Worm (Caenorhabditis elegans): ENCODE measurements around the gene C08B6.2.

C08B6.2 gene

DNA sequence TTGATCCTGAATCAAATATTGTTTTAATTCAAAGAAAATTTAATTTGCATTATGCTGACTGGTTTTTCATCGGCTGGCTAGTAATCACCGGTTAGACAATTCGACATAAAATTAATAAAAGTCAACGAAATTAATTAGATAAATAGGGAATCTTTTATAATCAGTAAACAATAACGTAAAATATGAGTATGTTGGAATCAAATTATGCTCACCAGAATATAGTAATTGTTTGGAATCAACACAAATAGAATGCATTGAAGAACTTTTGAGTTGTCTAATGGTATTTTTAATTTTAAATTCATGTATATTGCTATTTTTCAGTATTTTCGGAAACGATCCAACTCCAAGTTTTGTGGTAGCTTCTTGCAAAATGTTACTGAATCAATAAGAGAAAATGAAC lies at the start of gene C08B6.2:
C08B6.2 (plus strand) TSS at position 301 of the 400 bp plus-strand sequence.
- TF ChIP-seq sox-4 (tag; optimal IDR thresholded peaks at IDR 0.05) (no peak), fkh-6 (tag; optimal IDR thresholded peaks at IDR 0.05) (no peak), pag-3 (tag; optimal IDR thresholded peaks at IDR 0.05; ENCODE audit: borderline replicate concordance) (no peak), gmeb-2 (tag; optimal IDR thresholded peaks at IDR 0.05) (no peak)

DNA sequence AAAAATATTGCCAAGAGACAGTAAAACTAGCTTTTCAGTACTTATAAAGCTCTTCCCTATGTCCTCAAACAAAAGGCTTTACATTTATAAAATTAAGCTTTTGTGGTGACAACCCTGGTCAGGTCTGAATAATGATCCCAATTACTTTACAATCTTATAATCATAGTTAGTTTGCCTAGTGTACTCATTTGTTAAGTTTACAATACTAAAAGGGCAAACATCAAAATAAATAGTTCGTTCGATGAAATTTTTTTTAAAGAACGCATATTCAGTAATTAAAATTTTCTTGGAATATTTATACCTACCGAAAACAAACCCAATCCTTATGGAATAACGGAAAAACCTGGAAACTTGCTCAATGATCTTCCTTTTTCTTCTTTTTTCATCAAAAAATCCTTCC lies 46.8 kb upstream of the C08B6.2 start:
- no peak for TF ChIP-seq unc-3 (GFP tag; conservative IDR thresholded peaks at IDR 0.05)
- no peak for TF ChIP-seq unc-3 (tag; optimal IDR thresholded peaks at IDR 0.05)
- no peak for TF ChIP-seq ceh-45 (GFP tag; IDR thresholded peaks at IDR 0.05)
- no peak for TF ChIP-seq hlh-13 (GFP tag; optimal IDR thresholded peaks at IDR 0.05)
- TF ChIP-seq ceh-24 (tag; optimal IDR thresholded peaks at IDR 0.05), result no peak
- no peak for TF ChIP-seq tbx-2 (tag; optimal IDR thresholded peaks at IDR 0.05)
- TF ChIP-seq ceh-19 (GFP tag; optimal IDR thresholded peaks at IDR 0.05), result no peak
- TF ChIP-seq hlh-30 (tag; optimal IDR thresholded peaks at IDR 0.05; ENCODE audit: insufficient read depth), result no peak
- TF ChIP-seq syd-9 (tag; optimal IDR thresholded peaks at IDR 0.05), result no peak

DNA sequence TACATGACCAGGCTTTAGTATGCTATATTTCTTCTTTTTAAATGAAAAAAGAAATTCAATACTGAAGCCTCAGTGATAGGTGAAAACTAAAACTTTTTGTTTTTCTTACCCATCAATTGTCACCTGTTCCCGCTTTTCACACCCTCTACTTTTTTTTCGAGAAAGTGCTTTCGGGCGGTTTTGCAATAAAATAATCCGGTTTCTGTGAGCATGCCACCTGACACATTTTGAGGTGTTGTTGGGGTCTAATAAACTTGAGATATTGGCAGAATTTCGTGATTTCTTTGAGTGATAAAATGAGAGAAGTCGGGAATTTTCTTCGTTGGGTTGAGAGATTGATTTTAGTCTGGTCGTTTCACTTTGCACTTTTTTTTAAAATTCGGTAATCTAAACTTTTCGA lies 45.5 kb upstream of the C08B6.2 start:
- TF ChIP-seq ceh-14 (tag; optimal IDR thresholded peaks at IDR 0.05) (no peak), nfya-1 (tag; optimal IDR thresholded peaks at IDR 0.05) (no peak), dve-1 (tag; optimal IDR thresholded peaks at IDR 0.05) (no peak), pqm-1 (tag; optimal IDR thresholded peaks at IDR 0.05) (no peak), F13H6.1 (tag; optimal IDR thresholded peaks at IDR 0.05) (no peak), tbx-2 (tag; optimal IDR thresholded peaks at IDR 0.05) (no peak), unc-42 (tag; optimal IDR thresholded peaks at IDR 0.05) (no peak)

DNA sequence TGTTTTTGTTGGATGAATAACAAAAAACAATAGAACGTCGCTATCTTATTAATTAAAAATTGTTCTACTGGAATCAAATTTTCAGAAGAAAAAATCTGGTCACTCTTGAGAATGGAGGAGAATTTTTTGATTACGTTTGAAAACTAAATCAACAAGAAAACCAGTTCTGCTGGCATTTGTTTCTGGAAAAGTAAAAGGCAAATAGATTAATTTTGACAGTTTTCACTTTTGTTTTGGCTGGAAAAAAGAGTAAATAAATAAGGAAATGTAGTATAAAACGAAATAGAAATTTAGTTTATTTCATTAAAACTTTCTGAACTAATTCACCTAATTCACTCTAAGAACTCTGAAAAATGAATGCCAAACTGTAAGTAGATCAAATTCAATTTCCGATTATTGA lies 41.3 kb upstream of the C08B6.2 start, which contains the start of gene fipr-13:
fipr-13 (plus strand) TSS at position 301 of the 400 bp plus-strand sequence.
- no peak for TF ChIP-seq ahr-1 (tag; optimal IDR thresholded peaks at IDR 0.05)
- no peak for TF ChIP-seq ceh-24 (tag; optimal IDR thresholded peaks at IDR 0.05)
- TF ChIP-seq zip-5 (tag; optimal IDR thresholded peaks at IDR 0.05), result no peak
- TF ChIP-seq ceh-2 (tag; optimal IDR thresholded peaks at IDR 0.05), result no peak
- no peak for TF ChIP-seq ceh-19 (GFP tag; optimal IDR thresholded peaks at IDR 0.05)
- TF ChIP-seq T23F11.4 (GFP tag; optimal IDR thresholded peaks at IDR 0.05), result no peak
- TF ChIP-seq dmd-4 (tag; optimal IDR thresholded peaks at IDR 0.05; ENCODE audit: borderline replicate concordance), result no peak
- no peak for TF ChIP-seq unc-3 (GFP tag; conservative IDR thresholded peaks at IDR 0.05)
- TF ChIP-seq unc-3 (tag; optimal IDR thresholded peaks at IDR 0.05), result no peak
- no peak for TF ChIP-seq ets-4 (tag; optimal IDR thresholded peaks at IDR 0.05)
- TF ChIP-seq hlh-30 (tag; optimal IDR thresholded peaks at IDR 0.05; ENCODE audit: insufficient read depth), result no peak
- no peak for TF ChIP-seq nhr-232 (tag; optimal IDR thresholded peaks at IDR 0.05)
- no peak for TF ChIP-seq ztf-16 (tag; optimal IDR thresholded peaks at IDR 0.05)

DNA sequence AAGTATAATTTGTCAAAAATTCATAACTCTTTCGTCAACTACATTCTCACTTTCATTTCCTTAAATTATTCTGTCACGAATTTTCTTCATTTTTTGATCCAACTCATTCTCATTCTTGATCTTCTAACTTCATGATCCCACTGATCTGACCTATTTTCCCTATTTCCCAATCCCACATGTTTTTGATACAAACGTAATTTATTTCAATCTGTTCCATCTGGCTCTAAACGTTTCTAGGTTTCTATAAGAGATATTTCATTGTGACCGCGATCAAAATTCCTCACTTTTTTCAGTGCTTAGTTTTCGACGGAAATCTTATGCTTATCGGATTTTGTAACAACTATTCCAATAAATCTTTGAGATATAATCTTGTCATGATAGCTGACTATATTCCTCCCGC lies 39.8 kb upstream of the C08B6.2 start:
- TF ChIP-seq sdc-2 (tag; optimal IDR thresholded peaks at IDR 0.05) (no peak), odd-2 (tag; optimal IDR thresholded peaks at IDR 0.05) (no peak), unc-3 (GFP tag; conservative IDR thresholded peaks at IDR 0.05) (no peak), unc-3 (tag; optimal IDR thresholded peaks at IDR 0.05) (no peak), T23F11.4 (GFP tag; optimal IDR thresholded peaks at IDR 0.05) (no peak), elt-4 (tag; optimal IDR thresholded peaks at IDR 0.05) (no peak), pqm-1 (tag; optimal IDR thresholded peaks at IDR 0.05) (no peak), ztf-16 (tag; optimal IDR thresholded peaks at IDR 0.05) (no peak), ceh-14 (tag; optimal IDR thresholded peaks at IDR 0.05) (no peak)

DNA sequence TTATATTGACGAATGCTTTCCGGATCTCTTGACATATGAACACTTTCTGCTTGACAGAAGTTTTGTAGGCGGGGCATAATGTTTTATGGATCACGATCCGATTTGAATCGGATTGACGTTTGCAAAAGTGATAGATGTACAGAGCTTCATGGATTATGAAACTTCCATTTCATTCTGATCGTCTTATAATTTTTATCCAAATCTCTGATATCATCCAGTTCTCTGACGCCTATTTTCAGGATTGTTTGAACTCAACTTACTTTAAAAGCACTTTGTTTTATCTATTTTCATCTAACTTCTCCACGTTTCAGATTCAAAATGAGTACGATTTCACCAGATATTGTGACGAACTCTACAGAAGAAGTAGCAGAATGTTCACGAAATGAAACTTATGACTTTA lies 38.7 kb upstream of the C08B6.2 start, which contains the start of gene npr-39:
npr-39 (plus strand) TSS at position 301 of the 400 bp plus-strand sequence.
- no peak for TF ChIP-seq pros-1 (tag; optimal IDR thresholded peaks at IDR 0.05)
- TF ChIP-seq Y22D7AL.16 (tag; optimal IDR thresholded peaks at IDR 0.05), result no peak
- no peak for TF ChIP-seq ceh-22 (tag; optimal IDR thresholded peaks at IDR 0.05)
- TF ChIP-seq T23F11.4 (GFP tag; optimal IDR thresholded peaks at IDR 0.05), result no peak
- no peak for TF ChIP-seq syd-9 (tag; optimal IDR thresholded peaks at IDR 0.05)
- TF ChIP-seq hlh-6 (tag; optimal IDR thresholded peaks at IDR 0.05), result no peak
- no peak for TF ChIP-seq dve-1 (tag; optimal IDR thresholded peaks at IDR 0.05)
- no peak for TF ChIP-seq gmeb-2 (tag; optimal IDR thresholded peaks at IDR 0.05)
- TF ChIP-seq pax-1 (tag; optimal IDR thresholded peaks at IDR 0.05), result no peak
- no peak for TF ChIP-seq sdc-2 (tag; optimal IDR thresholded peaks at IDR 0.05)
- TF ChIP-seq ceh-24 (tag; optimal IDR thresholded peaks at IDR 0.05), result no peak
- TF ChIP-seq sox-2 (GFP tag; IDR thresholded peaks at IDR 0.05), result no peak
- no peak for TF ChIP-seq ceh-31 (tag; optimal IDR thresholded peaks at IDR 0.05)
- TF ChIP-seq ceh-48 (tag; optimal IDR thresholded peaks at IDR 0.05), result no peak
- TF ChIP-seq sox-4 (tag; optimal IDR thresholded peaks at IDR 0.05), result no peak
- TF ChIP-seq hlh-30 (tag; optimal IDR thresholded peaks at IDR 0.05; ENCODE audit: insufficient read depth), result no peak
- TF ChIP-seq ahr-1 (tag; optimal IDR thresholded peaks at IDR 0.05), result no peak
- no peak for TF ChIP-seq nhr-11 (tag; optimal IDR thresholded peaks at IDR 0.05)
- TF ChIP-seq rnt-1 (tag; optimal IDR thresholded peaks at IDR 0.05), result no peak
- TF ChIP-seq nhr-232 (tag; optimal IDR thresholded peaks at IDR 0.05), result no peak
